Fruit fly (Drosophila melanogaster): Measurements from ENCODE around the gene CG13117.

DNA sequence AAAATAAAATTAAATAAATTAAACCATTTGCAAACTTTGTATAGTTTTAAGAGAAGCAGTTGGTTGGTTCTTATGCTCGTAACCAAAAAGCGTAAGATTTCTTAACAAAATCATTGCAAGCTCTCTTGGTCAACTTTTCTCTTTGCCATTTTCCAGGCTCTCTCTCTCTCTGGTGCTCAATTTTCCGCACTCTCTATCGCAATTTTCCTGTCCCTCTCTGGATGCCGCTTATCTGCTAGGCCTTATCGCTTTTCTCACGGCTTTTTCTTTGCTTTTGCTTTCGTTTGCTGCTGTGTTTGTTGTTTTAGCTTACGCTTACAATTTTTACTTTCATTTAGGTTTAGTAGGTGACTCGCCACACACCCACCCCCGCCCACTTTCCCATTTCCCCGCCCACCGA lies 8.2 kb downstream of the CG13117 start:
- TF ChIP-seq Gug (GFP tag; IDR thresholded peaks at IDR 0.05) (no peak), eg (GFP tag; IDR thresholded peaks at IDR 0.05) (no peak), CG34406 (GFP tag; optimal IDR thresholded peaks at IDR 0.05) (no peak), Blimp-1 (GFP tag; optimal IDR thresholded peaks at IDR 0.05) (no peak), CG32006 (GFP tag; optimal IDR thresholded peaks at IDR 0.05) (no peak), cyc (GFP tag; optimal IDR thresholded peaks at IDR 0.05) (no peak), Sox14 (GFP tag; optimal IDR thresholded peaks at IDR 0.05) (no peak), vri (GFP tag; optimal IDR thresholded peaks at IDR 0.05) (no peak)
